Worm (Caenorhabditis elegans): Measurements from ENCODE around the gene dpy-4.

The dpy-4 gene

ce11 chrIV:14985019-14985418 is 1.6 kb downstream of the dpy-4 start (continued):
- TF ChIP-seq mxl-3 (GFP tag; optimal IDR thresholded peaks at IDR 0.05) (no peak), hif-1 (tag; optimal IDR thresholded peaks at IDR 0.05) (no peak), madf-5 (GFP tag; IDR thresholded peaks at IDR 0.05) (no peak), ctbp-1 (GFP tag; IDR thresholded peaks at IDR 0.05) (no peak), fkh-10 (GFP tag; optimal IDR thresholded peaks at IDR 0.05) (no peak), nhr-237 (tag; optimal IDR thresholded peaks at IDR 0.05) (no peak), unc-130 (GFP tag; optimal IDR thresholded peaks at IDR 0.05) (no peak), ama-1 (optimal IDR thresholded peaks at IDR 0.05) (peak; percentile 72), dmd-8 (GFP tag; IDR thresholded peaks at IDR 0.05) (no peak), lin-38 (GFP tag; IDR thresholded peaks at IDR 0.05) (no peak), T26A8.4 (GFP tag; IDR thresholded peaks at IDR 0.05) (peak; percentile 70), daf-8 (GFP tag; IDR thresholded peaks at IDR 0.05) (no peak), mdl-1 (tag; optimal IDR thresholded peaks at IDR 0.05) (no peak)

- 0 out of 2 replicates have a peak, but pooled peaks have one; percentile 47 for TF ChIP-seq snpc-1.2 (GFP tag; IDR thresholded peaks at IDR 0.05)
- TF ChIP-seq ces-1 (GFP tag; optimal IDR thresholded peaks at IDR 0.05): no peak
These were observed 5.3 kb downstream of the dpy-4 start, which contains the start of gene atln-2 for ce11 chrIV:14981311-14981710. TSS of gene atln-2 (plus strand) at chrIV:14981611.

- TF ChIP-seq hmg-1.1 (GFP tag; IDR thresholded peaks at IDR 0.05): no peak
- TF ChIP-seq unc-62 (GFP tag; optimal IDR thresholded peaks at IDR 0.05 in 1 of 2): peak in 1 of 2 experiments; percentile 22
- TF ChIP-seq unc-62 (tag; optimal IDR thresholded peaks at IDR 0.05): no peak
These were observed 8.4 kb downstream of the dpy-4 start for ce11 chrIV:14978204-14978603.

ce11 chrIV:14960061-14960460 is 26.5 kb downstream of the dpy-4 start:
- TF ChIP-seq saeg-2 (GFP tag; IDR thresholded peaks at IDR 0.05): no peak
- TF ChIP-seq nhr-48 (tag; optimal IDR thresholded peaks at IDR 0.05): no peak
- peak; percentile 18 for TF ChIP-seq ces-1 (GFP tag; optimal IDR thresholded peaks at IDR 0.05)

ce11 chrIV:14959375-14959774 is 27.2 kb downstream of the dpy-4 start:
- TF ChIP-seq fkh-10 (GFP tag; optimal IDR thresholded peaks at IDR 0.05): peak; percentile 55
- peak; percentile 48 for TF ChIP-seq F49E8.2 (tag; optimal IDR thresholded peaks at IDR 0.05; ENCODE audit: borderline replicate concordance)
- no peak for TF ChIP-seq hlh-11 (tag; optimal IDR thresholded peaks at IDR 0.05)
- TF ChIP-seq ces-1 (GFP tag; optimal IDR thresholded peaks at IDR 0.05): no peak
- TF ChIP-seq unc-39 (tag; optimal IDR thresholded peaks at IDR 0.05): no peak
- peak; percentile 68 for TF ChIP-seq T20F7.1 (GFP tag; optimal IDR thresholded peaks at IDR 0.05)
- TF ChIP-seq zfp-2 (tag; optimal IDR thresholded peaks at IDR 0.05): no peak
- no peak for TF ChIP-seq dmd-9 (GFP tag; IDR thresholded peaks at IDR 0.05)
- no peak for TF ChIP-seq lin-39 (tag; optimal IDR thresholded peaks at IDR 0.05)
- no peak for TF ChIP-seq ceh-44 (GFP tag; IDR thresholded peaks at IDR 0.05)
- TF ChIP-seq nhr-11 (tag; optimal IDR thresholded peaks at IDR 0.05): peak; percentile 74
- peak; percentile 44 for TF ChIP-seq hlh-30 (tag; optimal IDR thresholded peaks at IDR 0.05; ENCODE audit: insufficient read depth)
- TF ChIP-seq Y75B8A.6 (GFP tag; IDR thresholded peaks at IDR 0.05): no peak
- no peak for TF ChIP-seq daf-16 (GFP tag; optimal IDR thresholded peaks at IDR 0.05)
- TF ChIP-seq daf-16 (tag; optimal IDR thresholded peaks at IDR 0.05): peak; percentile 74
- TF ChIP-seq nhr-102 (tag; optimal IDR thresholded peaks at IDR 0.05): no peak
- no peak for TF ChIP-seq spr-3 (GFP tag; optimal IDR thresholded peaks at IDR 0.05)
- TF ChIP-seq mdt-29 (GFP tag; IDR thresholded peaks at IDR 0.05): no peak
- TF ChIP-seq hmg-1.1 (GFP tag; IDR thresholded peaks at IDR 0.05): peak; percentile 41
- no peak for TF ChIP-seq zag-1 (tag; optimal IDR thresholded peaks at IDR 0.05)
- TF ChIP-seq mxl-3 (GFP tag; optimal IDR thresholded peaks at IDR 0.05): no peak
- TF ChIP-seq lin-29 (GFP tag; IDR thresholded peaks at IDR 0.05): no peak
- peak; percentile 30 for TF ChIP-seq aha-1 (tag)
- peak; percentile 48 for TF ChIP-seq lin-13 (GFP tag; optimal IDR thresholded peaks at IDR 0.05)
- TF ChIP-seq snpc-1.2 (GFP tag; IDR thresholded peaks at IDR 0.05): peak; percentile 97
- TF ChIP-seq F10B5.3 (tag; optimal IDR thresholded peaks at IDR 0.05): no peak
- peak; percentile 93 for TF ChIP-seq dpl-1 (GFP tag; optimal IDR thresholded peaks at IDR 0.05)
- no peak for TF ChIP-seq pha-4 (GFP tag; IDR thresholded peaks at IDR 0.05)
- TF ChIP-seq pha-4 (tag; optimal IDR thresholded peaks at IDR 0.05): no peak
- TF ChIP-seq tra-1 (GFP tag; IDR thresholded peaks at IDR 0.05): no peak
